Worm (Caenorhabditis elegans): ENCODE results near the gene C06E7.2.

ce11 chrIV:5811079-5811622, 28.1 kb upstream of the C06E7.2 start:
- TF ChIP-seq Y75B8A.6 (GFP tag; IDR thresholded peaks at IDR 0.05): no peak
- no peak for TF ChIP-seq nhr-6 (tag; optimal IDR thresholded peaks at IDR 0.05)
- TF ChIP-seq nhr-102 (tag; optimal IDR thresholded peaks at IDR 0.05): no peak
- no peak for TF ChIP-seq nhr-76 (tag; optimal IDR thresholded peaks at IDR 0.05)
- no peak for TF ChIP-seq Y105C5A.15 (GFP tag; IDR thresholded peaks at IDR 0.05)
- TF ChIP-seq T20F7.1 (GFP tag; optimal IDR thresholded peaks at IDR 0.05): no peak

All from whole organism, L4 larva.